Fruit fly (Drosophila melanogaster) whole organism, embryonic: ENCODE results near the gene CG10970.

Experiments used
- ATbp ChIP-seq: fragments of 200-800 bp; sonication (Bioruptor generic); optimal IDR thresholded peaks from 2 replicates; lab custom pipeline; 2017; ENCODE audit warnings: missing biosample characterization, mild to moderate bottlenecking, missing genetic modification characterization, missing genetic modification reagents
- Ada2b ChIP-seq: fragments of 200-800 bp; sonication (Bioruptor generic); IDR thresholded peaks from 2 replicates; pipeline ENCODE4 v1.3.6; 2022; ENCODE audit warnings: missing biosample characterization, missing genetic modification characterization
- Aef1 ChIP-seq: fragments of 200-800 bp; sonication (Bioruptor generic); IDR thresholded peaks from 3 replicates; pipeline ENCODE4 v1.3.6; 2022; ENCODE audit warnings: missing biosample characterization, missing genetic modification characterization
- CG12104 ChIP-seq: fragments of 200-800 bp; sonication (Bioruptor generic); optimal IDR thresholded peaks from 3 replicates; lab custom pipeline; 2016; ENCODE audit warnings: missing biosample characterization, missing genetic modification characterization
- CG12236 ChIP-seq: fragments of 200-800 bp; sonication (Bioruptor generic); optimal IDR thresholded peaks from 2 replicates; lab custom pipeline; 2016; ENCODE audit warnings: missing biosample characterization, missing genetic modification characterization
- CG12299 ChIP-seq: fragments of 200-800 bp; sonication (Bioruptor generic); optimal IDR thresholded peaks from 2 replicates; lab custom pipeline; 2018; ENCODE audit warnings: missing biosample characterization, mild to moderate bottlenecking, missing genetic modification characterization
- CG13775 ChIP-seq: fragments of 200-800 bp; sonication (Bioruptor generic); optimal IDR thresholded peaks from 3 replicates; lab custom pipeline; 2017; ENCODE audit warnings: missing biosample characterization, mild to moderate bottlenecking, missing genetic modification characterization
- CG14014 ChIP-seq: fragments of 200-800 bp; sonication (Bioruptor generic); IDR thresholded peaks from 2 replicates; pipeline ENCODE4 v1.3.6; 2022; ENCODE audit warnings: missing biosample characterization, missing genetic modification characterization
- CG14860 ChIP-seq: fragments of 200-800 bp; sonication (Bioruptor generic); IDR thresholded peaks from 3 replicates; pipeline ENCODE4 v1.3.6; 2022; ENCODE audit warnings: missing biosample characterization, missing genetic modification characterization; ENCODE audit not compliant: partially characterized antibody
- CG15011 ChIP-seq: fragments of 200-800 bp; sonication (Bioruptor generic); optimal IDR thresholded peaks from 3 replicates; lab custom pipeline; 2018; ENCODE audit warnings: missing biosample characterization, mild to moderate bottlenecking, missing genetic modification characterization
- CG15073 ChIP-seq: fragments of 200-800 bp; sonication (Bioruptor generic); optimal IDR thresholded peaks from 2 replicates; lab custom pipeline; 2016; ENCODE audit warnings: missing biosample characterization, missing genetic modification characterization
- CG16813 ChIP-seq: fragments of 200-800 bp; sonication (Bioruptor generic); IDR thresholded peaks from 3 replicates; pipeline ENCODE4 v1.3.6; 2022; ENCODE audit warnings: missing biosample characterization, missing genetic modification characterization; ENCODE audit not compliant: partially characterized antibody
- CG17361 ChIP-seq: fragments of 200-800 bp; sonication (Bioruptor generic); IDR thresholded peaks from 3 replicates; pipeline ENCODE4 v1.3.6; 2022; ENCODE audit warnings: missing biosample characterization, missing genetic modification characterization
- CG17385 ChIP-seq: fragments of 200-800 bp; sonication (Bioruptor generic); optimal IDR thresholded peaks from 3 replicates; lab custom pipeline; 2018; ENCODE audit warnings: missing biosample characterization, mild to moderate bottlenecking, missing genetic modification characterization
- CG2712 ChIP-seq: fragments of 200-800 bp; optimal IDR thresholded peaks from 3 replicates; lab custom pipeline; 2019; ENCODE audit warnings: missing biosample characterization, mild to moderate bottlenecking, missing genetic modification characterization, moderate library complexity
- CG30403 ChIP-seq: fragments of 200-800 bp; sonication (Bioruptor generic); optimal IDR thresholded peaks from 3 replicates; lab custom pipeline; 2016; ENCODE audit warnings: missing biosample characterization, missing genetic modification characterization
- CG34376 ChIP-seq: fragments of 200-800 bp; sonication (Bioruptor generic); optimal IDR thresholded peaks from 2 replicates; lab custom pipeline; 2018; ENCODE audit warnings: missing biosample characterization, mild to moderate bottlenecking, missing genetic modification characterization
- CG4282 ChIP-seq: fragments of 200-800 bp; sonication (Bioruptor generic); optimal IDR thresholded peaks from 2 replicates; lab custom pipeline; 2016; ENCODE audit warnings: missing biosample characterization, missing genetic modification characterization
- CG4424 ChIP-seq: fragments of 200-800 bp; sonication (Bioruptor generic); optimal IDR thresholded peaks from 3 replicates; lab custom pipeline; 2016; ENCODE audit warnings: missing biosample characterization, missing genetic modification characterization
- CG7372 ChIP-seq: fragments of 200-800 bp; sonication (Bioruptor generic); IDR thresholded peaks from 2 replicates; pipeline ENCODE4 v1.3.6; 2022; ENCODE audit warnings: missing biosample characterization, missing genetic modification characterization
- CG8281 ChIP-seq: fragments of 200-800 bp; sonication (Bioruptor generic); optimal IDR thresholded peaks from 2 replicates; lab custom pipeline; 2018; ENCODE audit warnings: missing biosample characterization, mild to moderate bottlenecking, missing genetic modification characterization, moderate library complexity
- CG8765 ChIP-seq: fragments of 200-800 bp; sonication (Bioruptor generic); IDR thresholded peaks from 2 replicates; pipeline ENCODE4 v1.3.6; 2022; ENCODE audit warnings: missing biosample characterization, missing genetic modification characterization
- CG9797 ChIP-seq: fragments of 200-800 bp; sonication (Bioruptor generic); optimal IDR thresholded peaks from 3 replicates; lab custom pipeline; 2018; ENCODE audit warnings: missing biosample characterization, mild to moderate bottlenecking, missing genetic modification characterization
- Doc3 ChIP-seq: fragments of 200-800 bp; sonication (Bioruptor generic); IDR thresholded peaks from 3 replicates; pipeline ENCODE4 v1.3.6; 2022; ENCODE audit warnings: missing biosample characterization, missing genetic modification characterization; ENCODE audit not compliant: partially characterized antibody
- Ets65A ChIP-seq: fragments of 200-800 bp; sonication (Bioruptor generic); peaks from one replicate; lab custom pipeline; 2016; ENCODE audit warnings: missing biosample characterization, missing genetic modification characterization
- NK7.1 ChIP-seq: fragments of 200-800 bp; sonication (Bioruptor generic); optimal IDR thresholded peaks from 3 replicates; lab custom pipeline; 2016; ENCODE audit warnings: missing biosample characterization, missing genetic modification characterization
- Rfx ChIP-seq: fragments of 200-800 bp; sonication (Bioruptor generic); IDR thresholded peaks from 2 replicates; pipeline ENCODE4 v1.3.6; 2022; ENCODE audit warnings: missing biosample characterization, missing genetic modification characterization
- Taf1 ChIP-seq: fragments of 200-800 bp; sonication (Bioruptor generic); IDR thresholded peaks from 2 replicates; pipeline ENCODE4 v1.3.6; 2022; ENCODE audit warnings: missing biosample characterization, missing genetic modification characterization
- YL-1 ChIP-seq: fragments of 200-800 bp; sonication (Bioruptor generic); optimal IDR thresholded peaks from 3 replicates; lab custom pipeline; 2017; ENCODE audit warnings: missing biosample characterization, mild to moderate bottlenecking, missing genetic modification characterization
- abd-A ChIP-seq: fragments of 200-800 bp; sonication (Bioruptor generic); optimal IDR thresholded peaks from 3 replicates; lab custom pipeline; 2019; ENCODE audit warnings: missing biosample characterization, mild to moderate bottlenecking, missing genetic modification characterization, moderate library complexity
- bab2 ChIP-seq: fragments of 200-800 bp; sonication (Bioruptor generic); optimal IDR thresholded peaks from 2 replicates; lab custom pipeline; 2016; ENCODE audit warnings: missing biosample characterization, missing genetic modification characterization
- bcd ChIP-seq: fragments of 200-800 bp; sonication (Bioruptor generic); optimal IDR thresholded peaks from 2 replicates; lab custom pipeline; 2017; ENCODE audit warnings: missing biosample characterization, mild to moderate bottlenecking, missing genetic modification characterization
- bsh ChIP-seq, 2 experiments: fragments of 200-800 bp; sonication (Bioruptor generic); optimal IDR thresholded peaks; 2 replicates each; lab custom pipeline; 2017 to 2018; ENCODE audit warnings: mild to moderate bottlenecking in 2 of 2, missing biosample characterization in 2 of 2, missing genetic modification characterization in 2 of 2, moderate library complexity in 1 of 2
- caup ChIP-seq: fragments of 200-800 bp; sonication (Bioruptor generic); optimal IDR thresholded peaks from 3 replicates; lab custom pipeline; 2017; ENCODE audit warnings: missing biosample characterization, mild to moderate bottlenecking, missing genetic modification characterization, moderate library complexity; ENCODE audit not compliant: severe bottlenecking
- corto ChIP-seq: fragments of 200-800 bp; sonication (Bioruptor generic); optimal IDR thresholded peaks from 2 replicates; lab custom pipeline; 2016; ENCODE audit warnings: missing biosample characterization, mild to moderate bottlenecking, missing genetic modification characterization, moderate library complexity
- dimm ChIP-seq: fragments of 200-800 bp; sonication (Bioruptor generic); IDR thresholded peaks from 2 replicates; pipeline ENCODE4 v1.3.6; 2022; ENCODE audit warnings: missing biosample characterization, missing genetic modification characterization
- dm ChIP-seq: fragments of 200-800 bp; sonication (Bioruptor generic); optimal IDR thresholded peaks from 3 replicates; lab custom pipeline; 2016; ENCODE audit warnings: missing biosample characterization, missing genetic modification characterization
- eve ChIP-seq, 2 experiments: fragments of >200 bp; optimal IDR thresholded peaks; 2 replicates each; lab custom pipeline; 2017; ENCODE audit warnings: missing biosample characterization in 2 of 2, missing genetic modification characterization in 2 of 2
- ewg ChIP-seq: fragments of 200-800 bp; sonication (Bioruptor generic); optimal IDR thresholded peaks from 3 replicates; lab custom pipeline; 2017; ENCODE audit warnings: mild to moderate bottlenecking, missing biosample characterization, missing genetic modification reagents, missing genetic modification characterization
- gcm ChIP-seq: fragments of 200-800 bp; sonication (Bioruptor generic); optimal IDR thresholded peaks from 2 replicates; lab custom pipeline; 2019; ENCODE audit warnings: missing biosample characterization, mild to moderate bottlenecking, missing genetic modification characterization, moderate library complexity
- gt ChIP-seq: fragments of 200-800 bp; sonication (Bioruptor generic); IDR thresholded peaks from 2 replicates; pipeline ENCODE4 v1.3.6; 2022; ENCODE audit warnings: missing biosample characterization, missing genetic modification characterization
- knrl ChIP-seq: fragments of 200-800 bp; sonication (Bioruptor generic); IDR thresholded peaks from 3 replicates; pipeline ENCODE4 v1.3.6; 2022; ENCODE audit warnings: missing biosample characterization, missing genetic modification characterization; ENCODE audit not compliant: partially characterized antibody
- lov ChIP-seq, 2 experiments: fragments of 200-800 bp in 1 of 2; fragments of >200 bp in 1 of 2; sonication (Bioruptor generic) in 1 of 2; IDR thresholded peaks in 1 of 2; optimal IDR thresholded peaks in 1 of 2; 2 replicates in 1 of 2; 3 replicates in 1 of 2; pipeline versions ENCODE4 v1.3.6 to Lab custom; 2017 to 2022; ENCODE audit warnings: missing biosample characterization in 1 of 2, missing genetic modification characterization in 1 of 2
- nmo ChIP-seq: fragments of 200-800 bp; sonication (Bioruptor generic); optimal IDR thresholded peaks from 2 replicates; lab custom pipeline; 2018; ENCODE audit warnings: missing biosample characterization, mild to moderate bottlenecking, missing genetic modification characterization, moderate library complexity
- pb ChIP-seq: fragments of 200-800 bp; sonication (Bioruptor generic); optimal IDR thresholded peaks from 3 replicates; lab custom pipeline; 2016; ENCODE audit warnings: missing biosample characterization, missing genetic modification characterization
- sug ChIP-seq: fragments of 200-800 bp; optimal IDR thresholded peaks from 2 replicates; lab custom pipeline; 2019; ENCODE audit warnings: missing biosample characterization, mild to moderate bottlenecking, missing genetic modification characterization, moderate library complexity
- tap ChIP-seq: fragments of 200-800 bp; optimal IDR thresholded peaks from 3 replicates; lab custom pipeline; 2019; ENCODE audit warnings: missing biosample characterization, mild to moderate bottlenecking, missing genetic modification characterization, moderate library complexity
- tna ChIP-seq: fragments of 200-800 bp; sonication (Bioruptor generic); IDR thresholded peaks from 2 replicates; pipeline ENCODE4 v1.3.6; 2022; ENCODE audit warnings: missing biosample characterization, missing genetic modification characterization; ENCODE audit not compliant: partially characterized antibody
- yki ChIP-seq: fragments of >200 bp; optimal IDR thresholded peaks from 3 replicates; lab custom pipeline; 2018
- zfh2 ChIP-seq: fragments of 200-800 bp; sonication (Bioruptor generic); optimal IDR thresholded peaks from 2 replicates; lab custom pipeline; 2016; ENCODE audit warnings: missing biosample characterization, missing genetic modification characterization

CG10970 gene

DNA sequence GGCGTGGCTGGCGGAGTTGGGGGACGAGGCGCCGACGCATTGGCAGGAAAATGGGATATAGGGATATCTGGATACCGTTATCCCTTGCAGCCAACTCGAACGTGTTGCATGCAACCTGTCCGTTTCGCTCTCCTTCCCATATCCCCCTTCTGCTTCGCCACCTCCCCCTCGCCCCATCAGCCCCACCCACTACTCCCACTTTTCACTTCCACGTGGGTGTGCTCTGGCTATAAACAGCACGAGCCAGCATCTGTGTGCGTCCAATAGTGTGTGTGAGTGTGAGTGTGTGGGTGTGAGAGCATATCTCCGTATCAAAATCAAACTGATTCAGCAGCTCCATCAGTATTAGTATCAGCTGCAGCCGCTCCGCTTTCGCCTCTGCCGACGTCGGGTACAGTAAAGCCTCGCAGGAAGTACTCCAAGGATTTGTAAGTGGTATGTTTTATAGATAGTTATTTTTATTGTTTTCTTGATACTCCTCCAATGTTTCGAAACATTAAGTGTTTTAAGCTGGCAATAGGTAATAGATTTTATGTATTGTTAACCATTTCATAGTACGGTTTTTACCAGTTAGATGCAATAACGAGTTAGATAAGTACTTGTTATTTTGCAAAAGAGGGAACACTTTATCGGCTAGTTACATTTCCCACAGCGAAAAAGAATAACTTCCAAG is 47.9 kb upstream of the CG10970 start (continued):
- TF ChIP-seq yki (lab: Kevin White, UChicago): no peak
- TF ChIP-seq nmo (GFP tag; lab: Kevin White, UChicago): peak; percentile 68
- no peak for TF ChIP-seq CG16813
- peak; percentile 20 for TF ChIP-seq NK7.1 (GFP tag; lab: Kevin White, UChicago)
- no peak for TF ChIP-seq CG14860 (GFP tag; lab: Robert Waterston, UW)
- TF ChIP-seq ATbp (GFP tag; lab: Kevin White, UChicago): no peak
- TF ChIP-seq gt (GFP tag; lab: Robert Waterston, UW): no peak
- peak; percentile 1 for TF ChIP-seq ewg (GFP tag; lab: Kevin White, UChicago)
- TF ChIP-seq CG7372 (GFP tag; lab: Robert Waterston, UW): no peak
- no peak for TF ChIP-seq CG4282
- TF ChIP-seq corto (GFP tag; lab: Kevin White, UChicago): no peak
- peak; percentile 17 for TF ChIP-seq CG12104 (GFP tag; lab: Kevin White, UChicago)
- TF ChIP-seq eve (GFP tag; optimal IDR thresholded peaks at IDR 0.05; lab: Kevin White, UChicago): no peak
- TF ChIP-seq bsh (GFP tag; optimal IDR thresholded peaks at IDR 0.05; lab: Kevin White, UChicago): peak; percentile 18 to 64
- TF ChIP-seq Ets65A (GFP tag; lab: Kevin White, UChicago): no peak
- TF ChIP-seq CG9797 (GFP tag; lab: Kevin White, UChicago): no peak
- TF ChIP-seq CG30403: no peak
- peak; percentile 12 for TF ChIP-seq sug (tag; lab: Kevin White, UChicago)
- peak; percentile 54 for TF ChIP-seq CG4424 (GFP tag; lab: Kevin White, UChicago)
- TF ChIP-seq CG17385 (GFP tag; lab: Kevin White, UChicago): peak; percentile 54
- no peak for TF ChIP-seq Doc3 (GFP tag; lab: Robert Waterston, UW)
- TF ChIP-seq Taf1 (GFP tag; lab: Robert Waterston, UW): no peak
- no peak for TF ChIP-seq CG8765 (GFP tag; lab: Robert Waterston, UW)
- TF ChIP-seq lov (optimal IDR thresholded peaks at IDR 0.05; lab: Kevin White, UChicago): no peak
- no peak for TF ChIP-seq lov (GFP tag; IDR thresholded peaks at IDR 0.05; lab: Robert Waterston, UW)
- no peak for TF ChIP-seq Ada2b (GFP tag; lab: Robert Waterston, UW)
- no peak for TF ChIP-seq CG8281 (tag; lab: Kevin White, UChicago)
- TF ChIP-seq bcd (GFP tag; lab: Kevin White, UChicago): peak; percentile 47
- TF ChIP-seq tna (GFP tag; lab: Robert Waterston, UW): no peak
- no peak for TF ChIP-seq zfh2 (GFP tag; lab: Kevin White, UChicago)
- TF ChIP-seq caup (GFP tag; lab: Kevin White, UChicago): no peak
- no peak for TF ChIP-seq CG12236 (GFP tag; lab: Kevin White, UChicago)
- no peak for TF ChIP-seq pb
- TF ChIP-seq CG13775 (GFP tag; lab: Kevin White, UChicago): no peak
- TF ChIP-seq gcm (GFP tag; lab: Kevin White, UChicago): no peak
- peak; percentile 72 for TF ChIP-seq abd-A (tag; lab: Kevin White, UChicago)
- no peak for TF ChIP-seq Aef1 (GFP tag; lab: Robert Waterston, UW)
- peak; percentile 69 for TF ChIP-seq tap (tag; lab: Kevin White, UChicago)
- no peak for TF ChIP-seq CG14014
- TF ChIP-seq YL-1 (GFP tag; lab: Kevin White, UChicago): no peak
- TF ChIP-seq CG15073 (GFP tag; lab: Kevin White, UChicago): no peak
- 0 out of 2 replicates have a peak, but pooled peaks have one; percentile 15 for TF ChIP-seq Rfx
- TF ChIP-seq knrl (GFP tag; lab: Robert Waterston, UW): no peak
- TF ChIP-seq CG34376 (GFP tag; lab: Kevin White, UChicago): no peak
- TF ChIP-seq dimm (GFP tag; lab: Robert Waterston, UW): no peak
- no peak for TF ChIP-seq dm
- TF ChIP-seq CG17361 (GFP tag; lab: Robert Waterston, UW): no peak; the same call in 1 of the 3 replicates
- TF ChIP-seq CG12299: no peak
- TF ChIP-seq bab2 (GFP tag; lab: Kevin White, UChicago): no peak
- TF ChIP-seq CG2712: peak; percentile 13
- peak; percentile 10 for TF ChIP-seq CG15011 (GFP tag; lab: Kevin White, UChicago)
